Worm (Caenorhabditis elegans): Measurements from ENCODE around the gene CD4.1.

DNA sequence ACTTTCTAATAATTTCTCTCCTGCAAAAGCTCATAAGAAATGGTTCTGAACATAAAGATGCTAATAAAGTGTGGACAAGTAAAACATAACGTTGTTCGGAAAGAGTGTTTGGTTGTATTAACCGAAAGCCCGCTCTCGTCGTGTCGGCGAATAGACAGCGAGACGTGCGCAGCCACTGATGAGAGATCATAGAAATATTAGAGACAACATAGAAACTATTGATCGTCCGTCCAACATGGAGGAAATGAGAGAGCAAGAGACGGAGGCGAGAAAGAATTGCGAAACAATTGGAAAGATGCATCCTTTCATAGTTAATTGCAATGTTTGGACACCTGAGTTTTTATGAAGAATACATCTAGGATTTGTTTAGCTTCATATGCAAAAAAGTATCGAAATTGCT, 25.8 kb upstream of the CD4.1 start:
- TF ChIP-seq flt-1 (GFP tag; IDR thresholded peaks at IDR 0.05) (no peak), cog-1 (tag; optimal IDR thresholded peaks at IDR 0.05) (peak; percentile 73), ztf-23 (GFP tag; IDR thresholded peaks at IDR 0.05) (no peak), T22C8.4 (GFP tag; IDR thresholded peaks at IDR 0.05) (peak; percentile 79), ref-1 (GFP tag; conservative IDR thresholded peaks at IDR 0.05) (no peak), klf-2 (GFP tag; conservative IDR thresholded peaks at IDR 0.05) (no peak), tab-1 (GFP tag; IDR thresholded peaks at IDR 0.05) (no peak)
